ENCODE assay signal across 2 fruit fly cellular contexts in the genomic region with DNA sequence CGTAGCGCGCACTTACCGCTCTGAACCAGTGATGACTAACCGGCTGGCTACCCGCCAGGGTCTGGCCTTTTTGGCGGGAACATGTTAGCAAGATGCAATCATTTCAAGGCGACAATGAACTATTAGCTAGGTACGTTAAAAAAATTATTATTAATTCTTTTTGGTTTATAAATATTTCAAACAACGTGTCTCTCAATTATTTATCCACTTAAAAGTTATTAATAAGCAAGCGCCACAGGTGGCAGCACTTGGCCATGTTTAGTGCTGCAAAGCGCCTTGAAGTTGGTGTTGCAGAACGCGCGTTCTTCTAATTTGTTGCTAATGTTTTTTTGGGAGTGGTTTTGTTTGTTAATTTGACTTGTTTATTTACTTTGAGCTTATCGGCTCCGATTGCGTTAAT.
TF ChIP-seq lines count a peak whose summit lies in the region.

A gene (minus strand): TSS at position 39 of the 400 bp plus-strand sequence.
A gene (plus strand): TSS at position 66 of the 400 bp plus-strand sequence.

TF ChIP-seq in whole organism, embryonic, 481 proteins besides CTCF, POLR2A, EP300 and RAD21 (continued from another document and continues in another):
- TF ChIP-seq maf-S (GFP tag; optimal IDR thresholded peaks at IDR 0.05; lab: Kevin White, UChicago), result peak; percentile 73
- peak; percentile 80 for TF ChIP-seq Nf-YC (tag; optimal IDR thresholded peaks at IDR 0.05; lab: Kevin White, UChicago)
- no peak for TF ChIP-seq tna (GFP tag; IDR thresholded peaks at IDR 0.05; lab: Robert Waterston, UW; ENCODE audit: partially characterized antibody)
- no peak for TF ChIP-seq btn (GFP tag; optimal IDR thresholded peaks at IDR 0.05; lab: Kevin White, UChicago)
- peak; percentile 96 for TF ChIP-seq CG4617 (GFP tag; optimal IDR thresholded peaks at IDR 0.05; lab: Kevin White, UChicago; ENCODE audit: borderline replicate concordance)
- TF ChIP-seq jing (GFP tag; optimal IDR thresholded peaks at IDR 0.05; lab: Kevin White, UChicago), result peak; percentile 38
- TF ChIP-seq zfh2 (GFP tag; optimal IDR thresholded peaks at IDR 0.05; lab: Kevin White, UChicago), result peak; percentile 88
- TF ChIP-seq CoRest (tag; optimal IDR thresholded peaks at IDR 0.05; lab: Kevin White, UChicago), result peak; percentile 89
- TF ChIP-seq gsb-n (tag; optimal IDR thresholded peaks at IDR 0.05; lab: Kevin White, UChicago), result no peak
- TF ChIP-seq B-H1 (GFP tag; IDR thresholded peaks at IDR 0.05; lab: Robert Waterston, UW), result peak; percentile 56
- peak; percentile 82 for TF ChIP-seq CG7839 (tag; optimal IDR thresholded peaks at IDR 0.05; lab: Kevin White, UChicago)
- peak; percentile 99 for TF ChIP-seq Ets65A (GFP tag; lab: Kevin White, UChicago)
- TF ChIP-seq CG10979 (tag; optimal IDR thresholded peaks at IDR 0.05; lab: Kevin White, UChicago), result peak; percentile 67
- TF ChIP-seq zf30C (GFP tag; optimal IDR thresholded peaks at IDR 0.05; lab: Kevin White, UChicago), result no peak
- peak; percentile 22 for TF ChIP-seq schlank (tag; optimal IDR thresholded peaks at IDR 0.05; lab: Kevin White, UChicago)
- no peak for TF ChIP-seq D19A (tag; optimal IDR thresholded peaks at IDR 0.05; lab: Kevin White, UChicago)
- 0 out of 2 replicates have a peak, but pooled peaks have one; percentile 10 for TF ChIP-seq CG43689 (GFP tag; IDR thresholded peaks at IDR 0.05; lab: Robert Waterston, UW)
- TF ChIP-seq CG17568 (GFP tag; optimal IDR thresholded peaks at IDR 0.05; lab: Kevin White, UChicago), result no peak
- peak; percentile 92 for TF ChIP-seq CG9437 (GFP tag; optimal IDR thresholded peaks at IDR 0.05; lab: Kevin White, UChicago)
- peak; percentile 59 for TF ChIP-seq CG7928 (GFP tag; optimal IDR thresholded peaks at IDR 0.05; lab: Kevin White, UChicago)
- TF ChIP-seq ken (GFP tag; IDR thresholded peaks at IDR 0.05; lab: Robert Waterston, UW), result peak; percentile 72
- TF ChIP-seq H2.0 (GFP tag; IDR thresholded peaks at IDR 0.05; lab: Robert Waterston, UW), result peak; percentile 59
- peak; percentile 83 for TF ChIP-seq ind (GFP tag; optimal IDR thresholded peaks at IDR 0.05; lab: Kevin White, UChicago)
- TF ChIP-seq PHDP (tag; optimal IDR thresholded peaks at IDR 0.05; lab: Kevin White, UChicago), result no peak
- TF ChIP-seq CG6791 (GFP tag; IDR thresholded peaks at IDR 0.05; lab: Robert Waterston, UW; ENCODE audit: partially characterized antibody), result no peak
- no peak for TF ChIP-seq CG14965 (GFP tag; optimal IDR thresholded peaks at IDR 0.05; lab: Kevin White, UChicago; ENCODE audit: borderline replicate concordance)
- peak; percentile 45; the same call in 1 of the 2 replicates for TF ChIP-seq Adf1 (GFP tag; IDR thresholded peaks at IDR 0.05; lab: Robert Waterston, UW)
- TF ChIP-seq lbe (GFP tag; optimal IDR thresholded peaks at IDR 0.05; lab: Kevin White, UChicago), result peak; percentile 80
- TF ChIP-seq CG14667 (GFP tag; IDR thresholded peaks at IDR 0.05; lab: Robert Waterston, UW), result peak; percentile 58
- TF ChIP-seq Dip3 (GFP tag; optimal IDR thresholded peaks at IDR 0.05; lab: Kevin White, UChicago), result peak; percentile 84
- TF ChIP-seq CG4404 (GFP tag; IDR thresholded peaks at IDR 0.05; lab: Robert Waterston, UW), result peak; percentile 80
- peak; percentile 57 for TF ChIP-seq CG4730 (GFP tag; IDR thresholded peaks at IDR 0.05; lab: Robert Waterston, UW)
- TF ChIP-seq sob (GFP tag; IDR thresholded peaks at IDR 0.05; lab: Robert Waterston, UW), result peak; percentile 86; the same call in 1 of the 2 replicates
- peak; percentile 41; the same call in 1 of the 3 replicates for TF ChIP-seq knrl (GFP tag; IDR thresholded peaks at IDR 0.05; lab: Robert Waterston, UW; ENCODE audit: partially characterized antibody)
- TF ChIP-seq CG3847 (GFP tag; IDR thresholded peaks at IDR 0.05; lab: Robert Waterston, UW), result peak; percentile 93
- TF ChIP-seq Hr3 (GFP tag; optimal IDR thresholded peaks at IDR 0.05; lab: Kevin White, UChicago), result peak; percentile 83
- peak; percentile 33; the same call in 1 of the 3 replicates for TF ChIP-seq CG3726 (GFP tag; IDR thresholded peaks at IDR 0.05; lab: Robert Waterston, UW)
- TF ChIP-seq HLH3B (GFP tag; IDR thresholded peaks at IDR 0.05; lab: Robert Waterston, UW), result peak; percentile 54; the same call in 1 of the 2 replicates
- TF ChIP-seq CG4424 (GFP tag; optimal IDR thresholded peaks at IDR 0.05; lab: Kevin White, UChicago), result peak; percentile 85
- TF ChIP-seq CG8478 (optimal IDR thresholded peaks at IDR 0.05; lab: Kevin White, UChicago), result no peak
- TF ChIP-seq CG2202 (tag; optimal IDR thresholded peaks at IDR 0.05; lab: Kevin White, UChicago), result peak; percentile 43
- no peak for TF ChIP-seq Dip2 (GFP tag; IDR thresholded peaks at IDR 0.05; lab: Robert Waterston, UW)
- TF ChIP-seq slou (GFP tag; optimal IDR thresholded peaks at IDR 0.05; lab: Kevin White, UChicago), result peak; percentile 78
- peak; percentile 49 for TF ChIP-seq esg (GFP tag; conservative IDR thresholded peaks at IDR 0.05; lab: Robert Waterston, UW)
- TF ChIP-seq cad (GFP tag; optimal IDR thresholded peaks at IDR 0.05; lab: Kevin White, UChicago), result no peak
- peak; percentile 84 to 87 for TF ChIP-seq dpn (GFP tag; optimal IDR thresholded peaks at IDR 0.05; lab: Kevin White, UChicago)
- peak; percentile 62 for TF ChIP-seq CG30020 (tag; optimal IDR thresholded peaks at IDR 0.05; lab: Kevin White, UChicago)
- TF ChIP-seq CG18764 (GFP tag; optimal IDR thresholded peaks at IDR 0.05; lab: Kevin White, UChicago), result peak; percentile 76
- peak; percentile 40; the same call in 1 of the 2 replicates for TF ChIP-seq ato (GFP tag; IDR thresholded peaks at IDR 0.05; lab: Robert Waterston, UW; ENCODE audit: partially characterized antibody)
- TF ChIP-seq CG12391 (tag; optimal IDR thresholded peaks at IDR 0.05; lab: Kevin White, UChicago), result peak; percentile 84
- peak; percentile 50 for TF ChIP-seq CG1529 (GFP tag; optimal IDR thresholded peaks at IDR 0.05; lab: Kevin White, UChicago)
- peak; percentile 93 for TF ChIP-seq Sin3A (optimal IDR thresholded peaks at IDR 0.05; lab: Kevin White, UChicago)
- no peak for TF ChIP-seq CkIIα-i1 (GFP tag; IDR thresholded peaks at IDR 0.05; lab: Robert Waterston, UW)
- TF ChIP-seq CG16813 (GFP tag; IDR thresholded peaks at IDR 0.05; lab: Robert Waterston, UW; ENCODE audit: partially characterized antibody), result peak; percentile 42; the same call in 1 of the 3 replicates
- TF ChIP-seq stwl (tag; optimal IDR thresholded peaks at IDR 0.05; lab: Kevin White, UChicago), result peak; percentile 66
- TF ChIP-seq dmrt11E (tag; optimal IDR thresholded peaks at IDR 0.05; lab: Kevin White, UChicago), result peak; percentile 70
- peak; percentile 88 for TF ChIP-seq Xbp1 (GFP tag; optimal IDR thresholded peaks at IDR 0.05; lab: Kevin White, UChicago)
- peak; percentile 88 for TF ChIP-seq tup (GFP tag; optimal IDR thresholded peaks at IDR 0.05; lab: Kevin White, UChicago)
- peak; percentile 42 for TF ChIP-seq ERR (GFP tag; optimal IDR thresholded peaks at IDR 0.05; lab: Kevin White, UChicago)
- no peak for TF ChIP-seq sens-2 (GFP tag; IDR thresholded peaks at IDR 0.05; lab: Robert Waterston, UW)
- peak; percentile 67 for TF ChIP-seq CG3407 (GFP tag; optimal IDR thresholded peaks at IDR 0.05; lab: Kevin White, UChicago)

TF ChIP-seq in whole organism, prepupa, 60 proteins besides CTCF, POLR2A, EP300 and RAD21 (continued from another document):
- TF ChIP-seq topi (GFP tag; optimal IDR thresholded peaks at IDR 0.05; lab: Kevin White, UChicago) (peak; percentile 76), fkh (GFP tag; optimal IDR thresholded peaks at IDR 0.05; lab: Kevin White, UChicago) (peak; percentile 96), Ets21C (GFP tag; optimal IDR thresholded peaks at IDR 0.05; lab: Kevin White, UChicago) (no peak), Blimp-1 (GFP tag; optimal IDR thresholded peaks at IDR 0.05; lab: Kevin White, UChicago) (peak; percentile 47), CG3032 (tag; optimal IDR thresholded peaks at IDR 0.05; lab: Kevin White, UChicago) (peak; percentile 80), Hr39 (GFP tag; optimal IDR thresholded peaks at IDR 0.05; lab: Kevin White, UChicago) (peak; percentile 82), ss (GFP tag; optimal IDR thresholded peaks at IDR 0.05; lab: Kevin White, UChicago) (no peak), Eip75B (GFP tag; optimal IDR thresholded peaks at IDR 0.05; lab: Kevin White, UChicago) (no peak), CG3919 (GFP tag; optimal IDR thresholded peaks at IDR 0.05; lab: Kevin White, UChicago) (peak; percentile 83), svp (GFP tag; lab: Kevin White, UChicago) (peak; percentile 91), vri (GFP tag; optimal IDR thresholded peaks at IDR 0.05; lab: Kevin White, UChicago) (no peak)
